Worm (Caenorhabditis elegans) whole organism, young adult: ENCODE results near the gene lgc-57.

Experiments
- B0261.1 ChIP-seq: sonication (generic microtip); optimal IDR thresholded peaks from 2 replicates; lab custom pipeline; 2016; ENCODE audit warnings: mild to moderate bottlenecking, missing genetic modification characterization, moderate library complexity, missing compliant biosample characterization
- B0336.3 ChIP-seq: fragments of 200-800 bp; sonication (Bioruptor generic); IDR thresholded peaks from 2 replicates; pipeline ENCODE4 v1.3.6; 2022; ENCODE audit warnings: missing genetic modification characterization, missing compliant biosample characterization
- F49E8.2 ChIP-seq: sonication (generic microtip); optimal IDR thresholded peaks from 3 replicates; lab custom pipeline; 2017; ENCODE audit warnings: missing genetic modification characterization, mild to moderate bottlenecking, missing compliant biosample characterization, antibody characterized with exemption, moderate library complexity; ENCODE audit not compliant: insufficient read depth
- F52B5.7 ChIP-seq: sonication (generic microtip); optimal IDR thresholded peaks from 2 replicates; lab custom pipeline; 2016; ENCODE audit warnings: mild to moderate bottlenecking, missing genetic modification characterization, missing compliant biosample characterization
- Y79H2A.3 ChIP-seq: fragments of 200-800 bp; sonication (Bioruptor generic); conservative IDR thresholded peaks from 2 replicates; pipeline ENCODE4 v1.3.6; 2022; ENCODE audit warnings: missing genetic modification reagents, missing genetic modification characterization, missing compliant biosample characterization
- ZK185.1 ChIP-seq: sonication (generic microtip); optimal IDR thresholded peaks from 2 replicates; lab custom pipeline; 2016; ENCODE audit warnings: mild to moderate bottlenecking, missing genetic modification characterization, missing compliant biosample characterization; ENCODE audit not compliant: poor library complexity, severe bottlenecking
- akir-1 ChIP-seq: fragments of 200-800 bp; sonication (Bioruptor generic); optimal IDR thresholded peaks from 2 replicates; lab custom pipeline; 2018; ENCODE audit warnings: mild to moderate bottlenecking, missing genetic modification characterization, moderate library complexity, missing compliant biosample characterization
- aptf-3 ChIP-seq: fragments of 200-800 bp; sonication (Bioruptor generic); IDR thresholded peaks from 2 replicates; pipeline ENCODE4 v1.3.6; 2022; ENCODE audit warnings: missing genetic modification characterization, missing compliant biosample characterization
- ccch-3 ChIP-seq: fragments of 200-800 bp; sonication (Bioruptor generic); optimal IDR thresholded peaks from 2 replicates; lab custom pipeline; 2018; ENCODE audit warnings: mild to moderate bottlenecking, missing genetic modification characterization, missing compliant biosample characterization
- efl-1 ChIP-seq: fragments of 150-350 bp; optimal IDR thresholded peaks from 2 replicates; lab custom pipeline; 2014; ENCODE audit warnings: missing biosample characterization, missing genetic modification reagents, missing genetic modification characterization
- egl-18 ChIP-seq: fragments of 200-800 bp; sonication (Bioruptor generic); IDR thresholded peaks from 2 replicates; pipeline ENCODE4 v1.3.6; 2022; ENCODE audit warnings: missing genetic modification reagents, missing genetic modification characterization, missing compliant biosample characterization
- egl-44 ChIP-seq: fragments of 200-800 bp; sonication (Bioruptor generic); IDR thresholded peaks from 2 replicates; pipeline ENCODE4 v1.3.6; 2022; ENCODE audit warnings: missing genetic modification reagents, missing genetic modification characterization, missing compliant biosample characterization
- hlh-26 ChIP-seq: fragments of 200-800 bp; sonication (Bioruptor generic); conservative IDR thresholded peaks from 2 replicates; pipeline ENCODE4 v1.3.6; 2022; ENCODE audit warnings: missing genetic modification reagents, missing genetic modification characterization, missing compliant biosample characterization
- let-526 ChIP-seq: fragments of 200-800 bp; sonication (Bioruptor generic); IDR thresholded peaks from 2 replicates; pipeline ENCODE4 v1.3.6; 2022; ENCODE audit warnings: missing genetic modification reagents, missing genetic modification characterization, missing compliant biosample characterization
- lin-35 ChIP-seq, 3 experiments: fragments of 150-350 bp in 2 of 3; sonication (generic microtip) in 1 of 3; optimal IDR thresholded peaks; 2 replicates each; lab custom pipeline; 2014 to 2018; ENCODE audit warnings: missing biosample characterization in 3 of 3, missing genetic modification characterization in 3 of 3, missing genetic modification reagents in 3 of 3
- lsl-1 ChIP-seq: fragments of 200-800 bp; sonication (Bioruptor generic); optimal IDR thresholded peaks from 2 replicates; lab custom pipeline; 2018; ENCODE audit warnings: mild to moderate bottlenecking, missing genetic modification characterization, moderate library complexity, missing compliant biosample characterization
- lsy-27 ChIP-seq: sonication (generic microtip); optimal IDR thresholded peaks from 2 replicates; lab custom pipeline; 2017; ENCODE audit warnings: missing genetic modification characterization, mild to moderate bottlenecking, missing compliant biosample characterization, antibody characterized with exemption, missing genotype, borderline replicate concordance; ENCODE audit not compliant: insufficient read depth
- madf-6 ChIP-seq: fragments of 200-800 bp; sonication (Bioruptor generic); IDR thresholded peaks from 2 replicates; pipeline ENCODE4 v1.3.6; 2022; ENCODE audit warnings: missing genetic modification reagents, missing genetic modification characterization, missing compliant biosample characterization
- mes-4 ChIP-seq: sonication (generic microtip); optimal IDR thresholded peaks from 2 replicates; lab custom pipeline; 2016; ENCODE audit warnings: missing genotype, missing genetic modification characterization, missing compliant biosample characterization
- nfyb-1 ChIP-seq: fragments of 200-800 bp; sonication (Bioruptor generic); IDR thresholded peaks from 2 replicates; pipeline ENCODE4 v1.3.6; 2022; ENCODE audit warnings: missing genetic modification reagents, missing genetic modification characterization, missing compliant biosample characterization
- nhr-120 ChIP-seq: fragments of 200-800 bp; sonication (Bioruptor generic); IDR thresholded peaks from 2 replicates; pipeline ENCODE4 v1.3.6; 2022; ENCODE audit warnings: missing genetic modification characterization, missing compliant biosample characterization
- nhr-179 ChIP-seq: sonication (generic microtip); optimal IDR thresholded peaks from 2 replicates; lab custom pipeline; 2016; ENCODE audit warnings: mild to moderate bottlenecking, missing genetic modification characterization, missing compliant biosample characterization
- rec-8 ChIP-seq, 2 experiments: sonication (generic microtip); optimal IDR thresholded peaks; 2 replicates each; lab custom pipeline; 2016; ENCODE audit warnings: mild to moderate bottlenecking in 2 of 2, missing genetic modification characterization in 2 of 2, missing genetic modification reagents in 2 of 2, missing genotype in 2 of 2, missing biosample characterization in 1 of 2, missing compliant biosample characterization in 1 of 2, moderate library complexity in 1 of 2
- sdz-38 ChIP-seq: sonication (generic microtip); optimal IDR thresholded peaks from 2 replicates; lab custom pipeline; 2016; ENCODE audit warnings: missing genotype, missing genetic modification characterization, missing compliant biosample characterization
- snpc-1.1 ChIP-seq: sonication (generic microtip); optimal IDR thresholded peaks from 2 replicates; lab custom pipeline; 2017; ENCODE audit warnings: missing genetic modification characterization, mild to moderate bottlenecking, missing compliant biosample characterization, antibody characterized with exemption, moderate library complexity, missing genotype, missing genetic modification reagents; ENCODE audit not compliant: insufficient read depth
- snpc-4 ChIP-seq, 5 experiments: fragments of 150-350 bp in 1 of 5; sonication (generic microtip) in 4 of 5; optimal IDR thresholded peaks; 2 replicates each; lab custom pipeline; 2014 to 2018; ENCODE audit warnings: missing genetic modification characterization in 5 of 5, missing biosample characterization in 3 of 5, antibody characterized with exemption in 2 of 5, mild to moderate bottlenecking in 2 of 5, missing compliant biosample characterization in 2 of 5, missing genotype in 2 of 5, moderate library complexity in 2 of 5, missing genetic modification reagents in 1 of 5
- tlf-1 ChIP-seq: fragments of 200-800 bp; sonication (Bioruptor generic); optimal IDR thresholded peaks from 2 replicates; lab custom pipeline; 2018; ENCODE audit warnings: mild to moderate bottlenecking, missing genetic modification characterization, missing compliant biosample characterization
- unc-130 ChIP-seq: sonication (generic microtip); optimal IDR thresholded peaks from 2 replicates; lab custom pipeline; 2016; ENCODE audit warnings: missing genetic modification reagents, missing genetic modification characterization, missing compliant biosample characterization
- unc-62 ChIP-seq: fragments of 150-350 bp; optimal IDR thresholded peaks from 2 replicates; lab custom pipeline; 2014; ENCODE audit warnings: missing biosample characterization, missing genetic modification reagents, missing genetic modification characterization
- xnd-1 ChIP-seq: sonication (generic microtip); optimal IDR thresholded peaks from 2 replicates; lab custom pipeline; 2016; ENCODE audit warnings: missing genotype, missing genetic modification reagents, missing genetic modification characterization, missing compliant biosample characterization
- zfh-2 ChIP-seq: fragments of 200-800 bp; sonication (Bioruptor generic); conservative IDR thresholded peaks from 2 replicates; pipeline ENCODE4 v1.3.6; 2022; ENCODE audit warnings: missing genetic modification reagents, missing genetic modification characterization, missing compliant biosample characterization
- ztf-3 ChIP-seq: fragments of 200-800 bp; sonication (Bioruptor generic); optimal IDR thresholded peaks from 2 replicates; lab custom pipeline; 2018; ENCODE audit warnings: mild to moderate bottlenecking, missing genetic modification characterization, missing compliant biosample characterization

lgc-57 gene

DNA sequence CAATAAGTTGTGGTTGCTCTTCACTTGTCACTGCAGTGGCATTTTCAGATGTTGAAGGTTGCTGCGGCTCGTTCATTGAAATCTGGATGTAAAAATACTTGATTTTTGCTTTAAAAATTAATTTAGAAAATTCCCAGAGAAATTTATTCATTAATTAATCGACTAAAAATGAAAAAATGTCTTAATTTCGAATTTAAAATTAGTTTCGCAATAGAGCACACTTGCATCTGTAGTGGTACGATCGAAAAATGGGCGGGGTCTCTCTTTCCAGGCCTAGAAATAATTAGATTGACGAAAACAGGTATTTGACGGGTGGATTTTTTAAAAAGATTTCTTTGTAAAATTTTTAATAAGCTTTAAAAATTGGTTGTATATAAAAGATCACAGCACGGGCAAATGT is 32.1 kb upstream of the lgc-57 start, which contains the start of gene D2089.8 (continued):
- TF ChIP-seq xnd-1 (tag; lab: Kevin White, UChicago) (peak; percentile 48), efl-1 (GFP tag; lab: Kevin White, UChicago) (peak; percentile 67), F49E8.2 (tag; lab: Kevin White, UChicago) (no peak), egl-44 (GFP tag; lab: Robert Waterston, UW) (no peak), tlf-1 (GFP tag; lab: Kevin White, UChicago) (no peak), madf-6 (GFP tag; lab: Robert Waterston, UW) (peak; percentile 94), ztf-3 (GFP tag; lab: Kevin White, UChicago) (no peak)

DNA sequence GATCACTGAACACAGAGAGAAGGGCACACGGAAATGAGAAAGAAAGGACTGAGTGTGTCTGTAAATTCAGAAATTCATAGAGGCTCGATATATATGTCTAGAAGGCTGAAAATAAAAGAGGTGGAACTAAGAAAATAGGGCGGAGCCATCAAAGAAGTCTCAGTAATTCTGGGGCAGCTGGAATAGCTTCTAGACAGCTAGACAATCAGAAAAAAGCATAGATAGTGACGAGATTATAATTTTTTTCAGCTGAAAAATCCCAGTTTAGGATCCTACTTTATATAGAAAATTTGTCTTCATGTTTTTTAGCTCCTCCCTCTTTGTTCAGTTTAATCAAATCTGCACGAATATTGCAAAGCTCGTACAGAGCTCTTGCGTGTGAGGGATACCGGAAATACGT is 29.8 kb upstream of the lgc-57 start, which contains the start of gene D2089.3:
Gene D2089.3 (minus strand): TSS at position 101 of the 400 bp plus-strand sequence.
- TF ChIP-seq rec-8 (tag; optimal IDR thresholded peaks at IDR 0.05; lab: Kevin White, UChicago), result no peak
- TF ChIP-seq unc-130 (GFP tag; lab: Kevin White, UChicago), result no peak
- no peak for TF ChIP-seq nhr-179 (tag; lab: Kevin White, UChicago)
- TF ChIP-seq nfyb-1 (GFP tag; lab: Robert Waterston, UW), result no peak
- TF ChIP-seq zfh-2 (GFP tag; lab: Robert Waterston, UW), result no peak
- TF ChIP-seq F52B5.7 (tag; lab: Kevin White, UChicago), result no peak

DNA sequence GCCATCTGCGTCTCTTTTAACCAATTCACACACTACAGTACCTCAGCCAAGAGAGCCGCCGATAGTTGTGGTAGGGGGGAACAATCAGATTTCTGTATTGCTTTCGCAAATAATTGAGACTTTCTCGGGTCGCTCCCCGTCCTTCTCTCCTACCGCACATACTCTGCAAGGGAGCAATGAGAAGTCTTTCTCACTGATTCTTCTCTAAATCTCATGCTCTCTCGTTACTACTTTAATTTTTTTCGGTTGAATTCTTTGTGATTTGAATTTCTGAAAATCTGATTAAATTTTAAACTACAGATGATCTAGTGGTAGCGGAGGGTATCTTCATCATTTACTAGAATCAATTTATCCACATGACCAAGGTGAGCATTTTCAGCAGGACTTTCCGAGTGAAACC is 19.5 kb upstream of the lgc-57 start, which contains the start of gene ptb-1:
Gene ptb-1 (plus strand): TSS at position 301 of the 400 bp plus-strand sequence.
- no peak for TF ChIP-seq sdz-38 (tag; lab: Kevin White, UChicago)
- TF ChIP-seq egl-18 (GFP tag; lab: Robert Waterston, UW), result no peak
- no peak for TF ChIP-seq mes-4 (tag; lab: Kevin White, UChicago)
- no peak for TF ChIP-seq snpc-4 (GFP tag; optimal IDR thresholded peaks at IDR 0.05; lab: Kevin White, UChicago)
- no peak for TF ChIP-seq snpc-4 (tag; optimal IDR thresholded peaks at IDR 0.05; lab: Kevin White, UChicago)
- no peak for TF ChIP-seq Y79H2A.3 (GFP tag; lab: Robert Waterston, UW)
- TF ChIP-seq B0261.1, result no peak
- no peak for TF ChIP-seq akir-1 (GFP tag; lab: Kevin White, UChicago)
- no peak for TF ChIP-seq B0336.3 (GFP tag; lab: Robert Waterston, UW)

DNA sequence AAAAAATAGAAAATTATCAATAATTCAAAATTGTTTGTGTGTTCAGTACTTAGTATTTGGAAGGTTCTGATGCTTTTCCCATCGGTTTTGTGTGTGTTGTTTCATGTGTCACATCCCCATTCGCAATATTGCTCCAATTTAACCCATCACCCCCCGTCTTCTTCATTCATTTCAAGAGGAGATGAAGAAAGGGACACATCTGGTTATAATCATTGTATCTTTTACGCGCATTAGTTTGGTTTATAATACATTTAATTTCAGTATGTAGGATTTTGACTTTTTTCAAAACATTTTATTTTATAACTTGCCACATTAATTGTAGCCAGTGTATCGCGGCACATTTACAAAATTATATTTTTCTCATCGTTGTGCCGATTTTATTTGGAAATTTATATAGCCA is 14.7 kb upstream of the lgc-57 start:
- no peak for TF ChIP-seq aptf-3 (GFP tag; lab: Robert Waterston, UW)
- no peak for TF ChIP-seq snpc-1.1 (tag; lab: Kevin White, UChicago)
- no peak for TF ChIP-seq nhr-120 (GFP tag; lab: Robert Waterston, UW)

DNA sequence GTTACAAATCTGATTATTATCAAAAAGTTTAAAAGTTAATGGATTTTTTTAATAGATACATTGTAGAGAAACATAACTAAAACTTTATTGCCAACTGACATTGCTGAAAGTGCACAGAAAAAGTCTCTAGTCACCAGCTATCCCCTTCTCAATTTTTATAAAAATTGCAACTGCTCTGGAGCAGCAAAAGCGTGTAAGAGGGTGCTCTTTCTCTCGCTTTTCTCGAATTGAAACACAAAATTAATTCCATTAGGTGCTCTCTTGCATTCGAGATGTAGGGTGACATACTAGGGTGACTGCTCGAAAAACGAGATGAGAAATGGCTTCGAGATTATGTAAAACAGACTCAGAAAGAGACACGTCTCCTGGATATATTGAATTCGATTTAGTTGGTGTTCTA is 14.2 kb upstream of the lgc-57 start:
- TF ChIP-seq ZK185.1, result no peak
- TF ChIP-seq tlf-1 (GFP tag; lab: Kevin White, UChicago), result no peak
- no peak for TF ChIP-seq lsl-1 (GFP tag; lab: Kevin White, UChicago)
- no peak for TF ChIP-seq lin-35 (GFP tag; optimal IDR thresholded peaks at IDR 0.05; lab: Kevin White, UChicago)
- TF ChIP-seq lsy-27 (tag; lab: Kevin White, UChicago), result no peak
- no peak for TF ChIP-seq ccch-3 (GFP tag; lab: Kevin White, UChicago)
- no peak for TF ChIP-seq hlh-26 (GFP tag; lab: Robert Waterston, UW)
- no peak for TF ChIP-seq madf-6 (GFP tag; lab: Robert Waterston, UW)
- no peak for TF ChIP-seq unc-62 (GFP tag; lab: Kevin White, UChicago)
- TF ChIP-seq egl-18 (GFP tag; lab: Robert Waterston, UW), result no peak
- TF ChIP-seq let-526 (GFP tag; lab: Robert Waterston, UW), result no peak
